Fruit fly (Drosophila melanogaster) whole organism: ENCODE data around the gene Tgs1.

Source experiments
- CG8478 ChIP-seq: fragments of >200 bp; optimal IDR thresholded peaks from 2 replicates; lab custom pipeline; 2018; ENCODE audit warnings: inconsistent platforms
- psq ChIP-seq: fragments of >200 bp; optimal IDR thresholded peaks from 2 replicates; lab custom pipeline; 2017

DNA sequence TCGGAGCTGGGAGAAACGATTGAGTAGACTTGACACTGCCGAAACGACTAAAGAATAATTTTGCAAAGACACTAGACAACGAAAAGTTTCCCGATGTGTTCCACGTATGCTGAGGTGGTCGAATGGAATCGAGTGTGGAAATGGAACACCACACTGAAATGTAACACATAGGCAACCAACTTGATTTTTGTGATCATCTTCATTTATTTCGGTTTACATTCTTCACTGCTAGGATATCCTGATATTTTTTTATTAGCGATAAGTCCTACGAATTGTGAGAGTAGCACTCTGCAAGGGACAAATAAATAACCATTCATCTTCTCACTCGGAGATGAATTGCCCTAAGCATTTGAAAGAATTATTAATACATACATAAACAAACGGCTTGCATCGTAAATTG is 33.3 kb downstream of the Tgs1 start, which contains the start of gene CG7131:
- no peak for TF ChIP-seq CG8478 (lab: Kevin White, UChicago)
- no peak for TF ChIP-seq psq
